Fruit fly (Drosophila melanogaster) whole organism, embryonic: Measurements from ENCODE around the gene Boh1.
A peak's percentile ranks its signal among the peaks of the same experiment; 100 is the strongest.

Experiments
- B-H2 ChIP-seq: fragments of 200-800 bp; sonication (Bioruptor generic); optimal IDR thresholded peaks from 2 replicates; lab custom pipeline; 2018; ENCODE audit warnings: missing biosample characterization, mild to moderate bottlenecking, missing genetic modification characterization
- Bgb ChIP-seq: fragments of 200-800 bp; sonication (Bioruptor generic); IDR thresholded peaks from 2 replicates; pipeline ENCODE4 v1.3.6; 2022; ENCODE audit warnings: missing biosample characterization, missing genetic modification characterization; ENCODE audit not compliant: partially characterized antibody
- CG11085 ChIP-seq: fragments of 200-800 bp; sonication (Bioruptor generic); IDR thresholded peaks from 2 replicates; pipeline ENCODE4 v1.3.6; 2022; ENCODE audit warnings: missing biosample characterization, missing genetic modification characterization
- CG11093 ChIP-seq: fragments of 200-800 bp; sonication (Bioruptor generic); IDR thresholded peaks from 3 replicates; pipeline ENCODE4 v1.3.6; 2022; ENCODE audit warnings: missing biosample characterization, missing genetic modification characterization
- CG11456 ChIP-seq: fragments of 200-800 bp; sonication (Bioruptor generic); IDR thresholded peaks from 3 replicates; pipeline ENCODE4 v1.3.6; 2022; ENCODE audit warnings: missing biosample characterization, missing genetic modification characterization
- CG12769 ChIP-seq: fragments of 200-800 bp; sonication (Bioruptor generic); optimal IDR thresholded peaks from 2 replicates; lab custom pipeline; 2019; ENCODE audit warnings: missing biosample characterization, mild to moderate bottlenecking, missing genetic modification characterization, moderate library complexity
- CG14050 ChIP-seq: fragments of 200-800 bp; sonication (Bioruptor generic); IDR thresholded peaks from 3 replicates; pipeline ENCODE4 v1.3.6; 2022; ENCODE audit warnings: missing biosample characterization, missing genetic modification characterization
- CG14667 ChIP-seq: fragments of 200-800 bp; sonication (Bioruptor generic); IDR thresholded peaks from 2 replicates; pipeline ENCODE4 v1.3.6; 2022; ENCODE audit warnings: missing biosample characterization, missing genetic modification characterization
- CG14965 ChIP-seq: fragments of 200-800 bp; sonication (Bioruptor generic); optimal IDR thresholded peaks from 2 replicates; lab custom pipeline; 2016; ENCODE audit warnings: missing biosample characterization, missing genetic modification characterization, borderline replicate concordance
- CG15514 ChIP-seq: fragments of 200-800 bp; sonication (Bioruptor generic); optimal IDR thresholded peaks from 3 replicates; lab custom pipeline; 2017; ENCODE audit warnings: missing biosample characterization, missing genetic modification characterization, mild to moderate bottlenecking, moderate library complexity, missing genetic modification reagents
- CG16779 ChIP-seq: fragments of 200-800 bp; sonication (Bioruptor generic); IDR thresholded peaks from 2 replicates; pipeline ENCODE4 v1.3.6; 2022; ENCODE audit warnings: missing biosample characterization, missing genetic modification characterization
- CG31224 ChIP-seq: fragments of 200-800 bp; sonication (Bioruptor generic); IDR thresholded peaks from 2 replicates; pipeline ENCODE4 v1.3.6; 2022; ENCODE audit warnings: missing biosample characterization, missing genetic modification characterization
- CG33557 ChIP-seq: fragments of 200-800 bp; sonication (Bioruptor generic); optimal IDR thresholded peaks from 2 replicates; lab custom pipeline; 2019; ENCODE audit warnings: missing biosample characterization, mild to moderate bottlenecking, missing genetic modification characterization, moderate library complexity
- CG34224 ChIP-seq: fragments of 200-800 bp; sonication (Bioruptor generic); IDR thresholded peaks from 3 replicates; pipeline ENCODE4 v1.3.6; 2022; ENCODE audit warnings: missing biosample characterization, missing genetic modification characterization; ENCODE audit not compliant: partially characterized antibody
- CG34422 ChIP-seq: fragments of 200-800 bp; sonication (Bioruptor generic); IDR thresholded peaks from 3 replicates; pipeline ENCODE4 v1.3.6; 2022; ENCODE audit warnings: missing biosample characterization, missing genetic modification characterization
- CG6813 ChIP-seq: fragments of 200-800 bp; sonication (Bioruptor generic); optimal IDR thresholded peaks from 2 replicates; lab custom pipeline; 2017; ENCODE audit warnings: missing biosample characterization, missing genetic modification characterization, mild to moderate bottlenecking, moderate library complexity, missing genetic modification reagents
- CG6854 ChIP-seq: fragments of 200-800 bp; sonication (Bioruptor generic); optimal IDR thresholded peaks from 3 replicates; lab custom pipeline; 2017; ENCODE audit warnings: missing biosample characterization, mild to moderate bottlenecking, missing genetic modification characterization
- CG8388 ChIP-seq: fragments of 200-800 bp; sonication (Bioruptor generic); optimal IDR thresholded peaks from 2 replicates; lab custom pipeline; 2019; ENCODE audit warnings: missing biosample characterization, mild to moderate bottlenecking, missing genetic modification characterization, moderate library complexity
- CG8765 ChIP-seq: fragments of 200-800 bp; sonication (Bioruptor generic); IDR thresholded peaks from 2 replicates; pipeline ENCODE4 v1.3.6; 2022; ENCODE audit warnings: missing biosample characterization, missing genetic modification characterization
- Doc3 ChIP-seq: fragments of 200-800 bp; sonication (Bioruptor generic); IDR thresholded peaks from 3 replicates; pipeline ENCODE4 v1.3.6; 2022; ENCODE audit warnings: missing biosample characterization, missing genetic modification characterization; ENCODE audit not compliant: partially characterized antibody
- Dp ChIP-seq: fragments of 200-800 bp; sonication (Bioruptor generic); optimal IDR thresholded peaks from 2 replicates; lab custom pipeline; 2018; ENCODE audit warnings: missing biosample characterization, mild to moderate bottlenecking, missing genetic modification characterization, moderate library complexity
- ERR ChIP-seq: fragments of 200-800 bp; sonication (Bioruptor generic); optimal IDR thresholded peaks from 2 replicates; lab custom pipeline; 2016; ENCODE audit warnings: missing biosample characterization, missing genetic modification characterization
- Elba2 ChIP-seq: fragments of 200-800 bp; sonication (Bioruptor generic); optimal IDR thresholded peaks from 3 replicates; lab custom pipeline; 2016; ENCODE audit warnings: missing biosample characterization, missing genetic modification characterization
- Ets65A ChIP-seq: fragments of 200-800 bp; sonication (Bioruptor generic); peaks from one replicate; lab custom pipeline; 2016; ENCODE audit warnings: missing biosample characterization, missing genetic modification characterization
- HLH4C ChIP-seq: fragments of 200-800 bp; sonication (Bioruptor generic); IDR thresholded peaks from 3 replicates; pipeline ENCODE4 v1.3.6; 2022; ENCODE audit warnings: missing biosample characterization, missing genetic modification characterization; ENCODE audit not compliant: partially characterized antibody
- HLH54F ChIP-seq: fragments of 200-800 bp; sonication (Bioruptor generic); optimal IDR thresholded peaks from 3 replicates; lab custom pipeline; 2016; ENCODE audit warnings: missing biosample characterization, missing genetic modification characterization
- HmgZ ChIP-seq: fragments of 200-800 bp; sonication (Bioruptor generic); optimal IDR thresholded peaks from 2 replicates; lab custom pipeline; 2018; ENCODE audit warnings: missing biosample characterization, mild to moderate bottlenecking, missing genetic modification characterization
- Hmx ChIP-seq: fragments of 200-800 bp; sonication (Bioruptor generic); optimal IDR thresholded peaks from 2 replicates; lab custom pipeline; 2016; ENCODE audit warnings: missing biosample characterization, missing genetic modification characterization
- Med ChIP-seq: fragments of 200-800 bp; sonication (Bioruptor generic); peaks from one replicate; lab custom pipeline; 2016; ENCODE audit warnings: missing biosample characterization, missing genetic modification characterization, mild to moderate bottlenecking, inconsistent platforms, moderate library complexity
- az2 ChIP-seq: fragments of 200-800 bp; sonication (Bioruptor generic); optimal IDR thresholded peaks from 3 replicates; lab custom pipeline; 2016; ENCODE audit warnings: missing biosample characterization, missing genetic modification characterization
- bcd ChIP-seq: fragments of 200-800 bp; sonication (Bioruptor generic); optimal IDR thresholded peaks from 2 replicates; lab custom pipeline; 2017; ENCODE audit warnings: missing biosample characterization, mild to moderate bottlenecking, missing genetic modification characterization
- cato ChIP-seq: fragments of 200-800 bp; sonication (Bioruptor generic); optimal IDR thresholded peaks from 2 replicates; lab custom pipeline; 2016; ENCODE audit warnings: missing biosample characterization, missing genetic modification characterization, borderline replicate concordance
- cg ChIP-seq: fragments of 200-800 bp; sonication (Bioruptor generic); optimal IDR thresholded peaks from 3 replicates; lab custom pipeline; 2019; ENCODE audit warnings: missing biosample characterization, mild to moderate bottlenecking, missing genetic modification characterization, moderate library complexity
- danr ChIP-seq: fragments of 200-800 bp; sonication (Bioruptor generic); IDR thresholded peaks from 2 replicates; pipeline ENCODE4 v1.3.6; 2022; ENCODE audit warnings: missing biosample characterization, missing genetic modification characterization
- dimm ChIP-seq: fragments of 200-800 bp; sonication (Bioruptor generic); IDR thresholded peaks from 2 replicates; pipeline ENCODE4 v1.3.6; 2022; ENCODE audit warnings: missing biosample characterization, missing genetic modification characterization
- dmrt99B ChIP-seq: fragments of 200-800 bp; sonication (Bioruptor generic); optimal IDR thresholded peaks from 2 replicates; lab custom pipeline; 2018; ENCODE audit warnings: missing biosample characterization, mild to moderate bottlenecking, missing genetic modification characterization, moderate library complexity
- dpn ChIP-seq, 2 experiments: fragments of 200-800 bp; sonication (Bioruptor generic); optimal IDR thresholded peaks; 3 replicates each; lab custom pipeline; 2016; ENCODE audit warnings: missing biosample characterization in 2 of 2, missing genetic modification characterization in 2 of 2
- exex ChIP-seq: fragments of 200-800 bp; sonication (Bioruptor generic); optimal IDR thresholded peaks from 4 replicates; lab custom pipeline; 2018; ENCODE audit warnings: missing biosample characterization, mild to moderate bottlenecking, missing genetic modification characterization, moderate library complexity
- eyg ChIP-seq: fragments of 200-800 bp; sonication (Bioruptor generic); optimal IDR thresholded peaks from 3 replicates; lab custom pipeline; 2016; ENCODE audit warnings: missing biosample characterization, missing genetic modification characterization
- gt ChIP-seq: fragments of 200-800 bp; sonication (Bioruptor generic); IDR thresholded peaks from 2 replicates; pipeline ENCODE4 v1.3.6; 2022; ENCODE audit warnings: missing biosample characterization, missing genetic modification characterization
- her ChIP-seq: fragments of 200-800 bp; sonication (Bioruptor generic); optimal IDR thresholded peaks from 2 replicates; lab custom pipeline; 2016; ENCODE audit warnings: missing biosample characterization, missing genetic modification characterization
- mam ChIP-seq: fragments of 200-800 bp; sonication (Bioruptor generic); optimal IDR thresholded peaks from 3 replicates; lab custom pipeline; 2016; ENCODE audit warnings: missing biosample characterization, missing genetic modification characterization
- nmo ChIP-seq: fragments of 200-800 bp; sonication (Bioruptor generic); optimal IDR thresholded peaks from 2 replicates; lab custom pipeline; 2018; ENCODE audit warnings: missing biosample characterization, mild to moderate bottlenecking, missing genetic modification characterization, moderate library complexity
- ro ChIP-seq: fragments of 200-800 bp; sonication (Bioruptor generic); IDR thresholded peaks from 2 replicates; pipeline ENCODE4 v1.3.6; 2022; ENCODE audit warnings: missing biosample characterization, missing genetic modification characterization
- row ChIP-seq: fragments of 200-800 bp; sonication (Bioruptor generic); IDR thresholded peaks from 3 replicates; pipeline ENCODE4 v1.3.6; 2022; ENCODE audit warnings: missing biosample characterization, missing genetic modification characterization
- stwl ChIP-seq: fragments of 200-800 bp; sonication (Bioruptor generic); optimal IDR thresholded peaks from 3 replicates; lab custom pipeline; 2018; ENCODE audit warnings: missing biosample characterization, mild to moderate bottlenecking, missing genetic modification characterization, moderate library complexity
- trem ChIP-seq: fragments of 200-800 bp; optimal IDR thresholded peaks from 3 replicates; lab custom pipeline; 2019; ENCODE audit warnings: missing biosample characterization, mild to moderate bottlenecking, missing genetic modification characterization, moderate library complexity
- zen2 ChIP-seq: fragments of 200-800 bp; sonication (Bioruptor generic); IDR thresholded peaks from 3 replicates; pipeline ENCODE4 v1.3.6; 2022; ENCODE audit warnings: missing biosample characterization, missing genetic modification characterization; ENCODE audit not compliant: partially characterized antibody

The Boh1 gene

DNA sequence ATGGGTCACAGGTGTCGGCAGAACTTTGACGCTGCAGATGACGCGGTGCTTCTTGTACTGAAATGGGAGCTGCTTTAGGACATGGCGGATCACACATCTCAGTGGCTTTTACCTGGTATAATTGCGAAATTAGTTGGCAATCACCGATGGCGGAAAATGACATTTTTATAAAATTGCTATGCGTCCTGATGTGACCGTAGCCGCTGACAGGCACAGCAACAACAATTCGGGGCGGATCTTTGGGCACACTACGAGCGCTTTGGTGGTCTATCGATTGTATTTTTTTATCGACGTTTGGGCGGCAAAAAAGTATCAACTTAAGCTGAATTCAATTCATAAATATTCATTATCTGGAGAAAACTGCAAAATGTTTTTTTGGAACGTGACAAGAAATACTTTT is 34.6 kb upstream of the Boh1 start, which contains the start of gene CG4951 (continued):
- peak; percentile 96 for TF ChIP-seq Dp
- TF ChIP-seq CG15514 = peak; percentile 68
- no peak for TF ChIP-seq dpn (GFP tag; optimal IDR thresholded peaks at IDR 0.05; lab: Kevin White, UChicago)
- peak; percentile 47 for TF ChIP-seq HmgZ (tag; lab: Kevin White, UChicago)
- TF ChIP-seq CG6813 = no peak
- TF ChIP-seq trem (tag; lab: Kevin White, UChicago) = peak; percentile 66
- TF ChIP-seq gt = no peak
- TF ChIP-seq CG34422 (GFP tag; lab: Robert Waterston, UW) = 0 out of 3 replicates have a peak, but pooled peaks have one; percentile 17
- peak; percentile 82 for TF ChIP-seq Med (GFP tag; lab: Kevin White, UChicago)
- peak; percentile 22 for TF ChIP-seq nmo (GFP tag; lab: Kevin White, UChicago)
- 0 out of 3 replicates have a peak, but pooled peaks have one; percentile 42 for TF ChIP-seq Doc3 (GFP tag; lab: Robert Waterston, UW)
- no peak for TF ChIP-seq CG8388

DNA sequence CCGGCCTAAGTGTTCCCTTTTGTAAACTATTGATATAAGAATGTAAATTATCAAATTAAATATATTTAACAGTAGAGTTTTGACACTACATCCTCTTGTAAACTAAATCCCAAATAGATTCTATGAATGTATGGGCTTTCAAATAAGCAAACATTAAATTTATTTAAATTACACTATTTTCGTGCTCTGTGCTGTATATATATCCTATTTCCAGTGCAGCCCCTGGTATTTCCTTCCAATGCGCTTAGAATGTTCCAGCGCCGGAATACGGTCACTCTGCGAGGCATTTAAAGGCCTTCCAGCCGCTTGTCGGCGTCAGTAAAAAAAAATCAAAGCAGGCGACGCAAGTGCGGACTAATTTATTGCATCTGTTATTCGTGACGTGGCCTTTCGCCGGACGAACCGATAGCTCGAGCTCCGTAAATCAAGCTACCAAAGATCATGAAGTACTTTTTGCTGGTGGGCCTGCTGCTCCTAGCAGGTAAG is 29.2 kb upstream of the Boh1 start, which contains the start of gene Gp93:
Gene Gp93, plus strand, starts transcription at position 291 of the 486 bp plus-strand sequence.
- TF ChIP-seq dpn (GFP tag; optimal IDR thresholded peaks at IDR 0.05; lab: Kevin White, UChicago) = peak; percentile 25 to 64
- TF ChIP-seq CG8765 = peak; percentile 34; the same call in 1 of the 2 replicates
- no peak for TF ChIP-seq Hmx (GFP tag; lab: Kevin White, UChicago)
- no peak for TF ChIP-seq stwl (tag; lab: Kevin White, UChicago)
- TF ChIP-seq CG6854 = no peak
- TF ChIP-seq her = peak; percentile 18
- TF ChIP-seq danr (GFP tag; lab: Robert Waterston, UW) = peak; percentile 48; the same call in 1 of the 2 replicates
- TF ChIP-seq CG11093 (GFP tag; lab: Robert Waterston, UW) = no peak; the same call in 2 of the 3 replicates
- peak; percentile 50 for TF ChIP-seq exex (tag; lab: Kevin White, UChicago)
- TF ChIP-seq ERR (GFP tag; lab: Kevin White, UChicago) = peak; percentile 35
- TF ChIP-seq zen2 = no peak
- no peak for TF ChIP-seq dmrt99B
- no peak for TF ChIP-seq CG14965 (GFP tag; lab: Kevin White, UChicago)
- peak; percentile 79 for TF ChIP-seq row (GFP tag; lab: Robert Waterston, UW)
- no peak for TF ChIP-seq CG12769 (tag; lab: Kevin White, UChicago)
- TF ChIP-seq cato = peak; percentile 3
- TF ChIP-seq HLH4C (GFP tag; lab: Robert Waterston, UW) = no peak; the same call in 2 of the 3 replicates
- TF ChIP-seq eyg (GFP tag; lab: Kevin White, UChicago) = no peak
- peak; percentile 26; the same call in 1 of the 3 replicates for TF ChIP-seq CG34224 (GFP tag; lab: Robert Waterston, UW)
- TF ChIP-seq CG33557 (GFP tag; lab: Kevin White, UChicago) = peak; percentile 45
- peak; percentile 96; the same call in 2 of the 3 replicates for TF ChIP-seq CG34422 (GFP tag; lab: Robert Waterston, UW)
- TF ChIP-seq cg (GFP tag; lab: Kevin White, UChicago) = no peak
- TF ChIP-seq mam (GFP tag; lab: Kevin White, UChicago) = peak; percentile 54
- TF ChIP-seq Elba2 (GFP tag; lab: Kevin White, UChicago) = peak; percentile 6
- peak; percentile 56 for TF ChIP-seq CG11085
- 0 out of 3 replicates have a peak, but pooled peaks have one; percentile 18 for TF ChIP-seq CG14050 (GFP tag; lab: Robert Waterston, UW)
- peak; percentile 45; the same call in 1 of the 2 replicates for TF ChIP-seq ro
- no peak for TF ChIP-seq CG16779 (GFP tag; lab: Robert Waterston, UW)
- TF ChIP-seq HmgZ (tag; lab: Kevin White, UChicago) = peak; percentile 48
- peak; percentile 72 for TF ChIP-seq Ets65A (GFP tag; lab: Kevin White, UChicago)
- TF ChIP-seq CG14667 (GFP tag; lab: Robert Waterston, UW) = peak; percentile 57
- TF ChIP-seq Bgb = 0 out of 2 replicates have a peak, but pooled peaks have one; percentile 20
- TF ChIP-seq CG11456 (GFP tag; lab: Robert Waterston, UW) = 0 out of 3 replicates have a peak, but pooled peaks have one; percentile 43
- TF ChIP-seq bcd (GFP tag; lab: Kevin White, UChicago) = peak; percentile 38
- peak; percentile 16; the same call in 1 of the 2 replicates for TF ChIP-seq dimm (GFP tag; lab: Robert Waterston, UW)
- TF ChIP-seq B-H2 (GFP tag; lab: Kevin White, UChicago) = peak; percentile 22
- TF ChIP-seq HLH54F (GFP tag; lab: Kevin White, UChicago) = peak; percentile 48
- TF ChIP-seq az2 (GFP tag; lab: Kevin White, UChicago) = peak; percentile 66
- peak; percentile 47; the same call in 1 of the 2 replicates for TF ChIP-seq CG31224
